Fruit fly (Drosophila melanogaster): Measurements from ENCODE around the gene Hml.

dm6 chr3L:13887092-13887491, 41.2 kb downstream of the Hml start:
- TF ChIP-seq wek (GFP tag; optimal IDR thresholded peaks at IDR 0.05): no peak
- no peak for TF ChIP-seq CG7357 (GFP tag; IDR thresholded peaks at IDR 0.05)
- no peak for TF ChIP-seq CG30431 (GFP tag; optimal IDR thresholded peaks at IDR 0.05)
- no peak for TF ChIP-seq dm (GFP tag; optimal IDR thresholded peaks at IDR 0.05)
- no peak for TF ChIP-seq Gsc (GFP tag; IDR thresholded peaks at IDR 0.05)
- no peak for TF ChIP-seq trem (tag; optimal IDR thresholded peaks at IDR 0.05)
- no peak for TF ChIP-seq Abd-B (GFP tag; optimal IDR thresholded peaks at IDR 0.05)
